Worm (Caenorhabditis elegans) whole organism, L3 larva: ENCODE results near the gene hse-5.

Experiments used
- R02D3.7 ChIP-seq: fragments of 150-350 bp; optimal IDR thresholded peaks from 2 replicates; lab custom pipeline; 2014; ENCODE audit warnings: missing biosample characterization, missing genetic modification characterization
- aly-2 ChIP-seq: fragments of 150-350 bp; optimal IDR thresholded peaks from 2 replicates; lab custom pipeline; 2014; ENCODE audit warnings: missing biosample characterization, missing genetic modification characterization
- ama-1 ChIP-seq: fragments of 150-350 bp; optimal IDR thresholded peaks from 2 replicates; lab custom pipeline; 2018
- ceh-82 ChIP-seq: fragments of 150-350 bp; optimal IDR thresholded peaks from 2 replicates; lab custom pipeline; 2014; ENCODE audit warnings: missing biosample characterization, missing genetic modification characterization
- elt-3 ChIP-seq, 3 experiments: fragments of 150-350 bp in 1 of 3; sonication (generic microtip) in 2 of 3; optimal IDR thresholded peaks; 2 replicates in 2 of 3; 4 replicates in 1 of 3; lab custom pipeline; 2014 to 2017; ENCODE audit warnings: missing biosample characterization in 3 of 3, missing genetic modification characterization in 3 of 3
- lin-15B ChIP-seq: fragments of 150-350 bp; optimal IDR thresholded peaks from 2 replicates; lab custom pipeline; 2014; ENCODE audit warnings: missing biosample characterization, missing genetic modification characterization
- nhr-12 ChIP-seq: fragments of 150-350 bp; optimal IDR thresholded peaks from 2 replicates; lab custom pipeline; 2014; ENCODE audit warnings: missing biosample characterization, missing genetic modification characterization
- nhr-25 ChIP-seq: sonication (generic microtip); optimal IDR thresholded peaks from 2 replicates; lab custom pipeline; 2017; ENCODE audit warnings: missing biosample characterization, missing genetic modification characterization
- nhr-76 ChIP-seq: fragments of 150-350 bp; sonication (generic microtip); optimal IDR thresholded peaks from 5 replicates; lab custom pipeline; 2014; ENCODE audit warnings: missing biosample characterization, missing genetic modification characterization
- pha-4 ChIP-seq: fragments of 150-350 bp; optimal IDR thresholded peaks from 2 replicates; lab custom pipeline; 2014; ENCODE audit warnings: missing biosample characterization, missing genetic modification reagents, missing genetic modification characterization
- pqm-1 ChIP-seq: fragments of 150-350 bp; optimal IDR thresholded peaks from 2 replicates; lab custom pipeline; 2017; ENCODE audit warnings: missing biosample characterization, missing genetic modification characterization, inconsistent platforms
- tbx-2 ChIP-seq: sonication (generic microtip); optimal IDR thresholded peaks from 2 replicates; lab custom pipeline; 2016; ENCODE audit warnings: mild to moderate bottlenecking, missing genetic modification characterization, missing compliant biosample characterization
- ztf-4 ChIP-seq: fragments of 150-350 bp; optimal IDR thresholded peaks from 2 replicates; lab custom pipeline; 2014; ENCODE audit warnings: missing biosample characterization, missing genetic modification characterization

ce11 chrIII:4349799-4350198 lies 4.7 kb downstream of the hse-5 start, which contains the start of gene B0285.6:
- TF ChIP-seq lin-15B (no peak), nhr-12 (tag; lab: Kevin White, UChicago) (no peak), R02D3.7 (tag; lab: Kevin White, UChicago) (no peak), elt-3 (tag; optimal IDR thresholded peaks at IDR 0.05; lab: Kevin White, UChicago) (no peak), tbx-2 (no peak), ceh-82 (no peak), pqm-1 (tag; lab: Kevin White, UChicago) (no peak), ztf-4 (tag; lab: Kevin White, UChicago) (no peak), pha-4 (tag; lab: Kevin White, UChicago) (no peak), nhr-76 (no peak), ama-1 (no peak), aly-2 (tag; lab: Kevin White, UChicago) (no peak), nhr-25 (no peak)
